Worm (Caenorhabditis elegans): ENCODE data around the gene irld-48.

ce11 chrII:2913505-2913904 lies 42.4 kb upstream of the irld-48 start, which contains the start of gene ubc-15:
- no peak for TF ChIP-seq pha-4 (GFP tag; IDR thresholded peaks at IDR 0.05)
- TF ChIP-seq pha-4 (tag; optimal IDR thresholded peaks at IDR 0.05), result no peak
- no peak for TF ChIP-seq daf-19 (GFP tag; conservative IDR thresholded peaks at IDR 0.05)
- TF ChIP-seq unc-39 (tag; optimal IDR thresholded peaks at IDR 0.05), result no peak
- no peak for TF ChIP-seq madf-9 (GFP tag; conservative IDR thresholded peaks at IDR 0.05)
- TF ChIP-seq lin-29 (GFP tag; IDR thresholded peaks at IDR 0.05), result no peak
- no peak for TF ChIP-seq fos-1 (tag; optimal IDR thresholded peaks at IDR 0.05)
- no peak for TF ChIP-seq lin-38 (GFP tag; IDR thresholded peaks at IDR 0.05)
- no peak for TF ChIP-seq lim-7 (GFP tag; IDR thresholded peaks at IDR 0.05)
- TF ChIP-seq lin-13 (GFP tag; optimal IDR thresholded peaks at IDR 0.05), result no peak
- TF ChIP-seq aha-1 (tag), result no peak
- no peak for TF ChIP-seq pqm-1 (tag; optimal IDR thresholded peaks at IDR 0.05)
- no peak for TF ChIP-seq Y5F2A.4 (GFP tag; optimal IDR thresholded peaks at IDR 0.05)
- no peak for TF ChIP-seq R02D3.7 (tag; optimal IDR thresholded peaks at IDR 0.05)

Measured in whole organism, L4 larva.